Worm (Caenorhabditis elegans): Measurements from ENCODE around the gene D1025.10.
A peak's percentile ranks its signal among the peaks of the same experiment; 100 is the strongest.

The D1025.10 gene

DNA sequence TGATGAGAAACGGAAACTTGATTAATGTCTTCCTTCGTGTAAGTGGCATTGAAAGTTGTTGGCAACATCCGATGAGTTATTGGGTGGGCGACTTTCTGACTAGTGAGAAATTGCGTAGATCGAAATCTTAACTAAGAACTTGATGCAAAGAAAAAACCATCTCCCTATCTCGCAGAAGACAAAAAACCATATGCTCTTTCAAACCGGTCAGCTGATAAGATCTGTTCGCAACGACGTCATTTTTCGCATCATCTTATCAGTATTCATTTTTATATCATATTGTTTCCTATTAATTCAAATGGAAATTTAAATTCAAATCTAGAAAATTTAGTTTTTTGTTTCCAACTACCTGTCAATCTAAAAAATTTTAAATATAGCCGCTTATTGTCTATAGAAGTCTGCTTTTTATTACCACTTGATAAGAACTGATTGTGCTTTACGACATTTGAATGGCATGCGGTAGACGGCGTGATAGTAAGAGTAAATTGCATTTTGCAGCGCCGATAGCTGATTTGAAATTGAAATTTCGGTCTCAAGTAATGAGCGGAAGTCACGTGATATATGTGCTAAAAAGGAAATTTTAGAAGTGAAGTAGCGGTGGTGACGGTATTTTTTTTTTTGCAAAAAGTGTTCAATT is 16.1 kb upstream of the D1025.10 start (continued):
- TF ChIP-seq dpl-1 (GFP tag; optimal IDR thresholded peaks at IDR 0.05) = no peak
- no peak for TF ChIP-seq F16B12.6 (tag; optimal IDR thresholded peaks at IDR 0.05)
- peak; percentile 69 for TF ChIP-seq nhr-71 (tag; optimal IDR thresholded peaks at IDR 0.05)
- TF ChIP-seq ceh-90 (tag; optimal IDR thresholded peaks at IDR 0.05) = no peak
- TF ChIP-seq nhr-28 (tag; optimal IDR thresholded peaks at IDR 0.05) = no peak
- no peak for TF ChIP-seq hlh-4 (tag; optimal IDR thresholded peaks at IDR 0.05)
- TF ChIP-seq unc-62 (GFP tag; optimal IDR thresholded peaks at IDR 0.05) = no peak
- TF ChIP-seq skn-1 (tag; optimal IDR thresholded peaks at IDR 0.05) = no peak
- TF ChIP-seq nhr-20 (tag; optimal IDR thresholded peaks at IDR 0.05) = peak; percentile 72
- TF ChIP-seq ztf-4 (tag; optimal IDR thresholded peaks at IDR 0.05) = no peak
- TF ChIP-seq pqm-1 (tag; optimal IDR thresholded peaks at IDR 0.05) = no peak
- no peak for TF ChIP-seq dsc-1 (tag; optimal IDR thresholded peaks at IDR 0.05)
- TF ChIP-seq Y116A8C.19 (tag; optimal IDR thresholded peaks at IDR 0.05; ENCODE audit: borderline replicate concordance) = no peak
- TF ChIP-seq lin-39 (tag; optimal IDR thresholded peaks at IDR 0.05) = peak; percentile 58
- TF ChIP-seq sptf-1 (tag; optimal IDR thresholded peaks at IDR 0.05) = no peak
- TF ChIP-seq vab-15 (tag; optimal IDR thresholded peaks at IDR 0.05) = no peak
- TF ChIP-seq nhr-77 (tag; optimal IDR thresholded peaks at IDR 0.05) = no peak
- no peak for TF ChIP-seq zag-1 (tag; optimal IDR thresholded peaks at IDR 0.05)
- no peak for TF ChIP-seq isw-1 (GFP tag; IDR thresholded peaks at IDR 0.05)
- no peak for TF ChIP-seq aly-2 (tag; optimal IDR thresholded peaks at IDR 0.05)
- no peak for TF ChIP-seq lin-13 (GFP tag; optimal IDR thresholded peaks at IDR 0.05)
- no peak for TF ChIP-seq unc-98 (GFP tag; IDR thresholded peaks at IDR 0.05)
- TF ChIP-seq nhr-90 (tag; optimal IDR thresholded peaks at IDR 0.05; ENCODE audit: poor library complexity) = peak; percentile 54
- peak; percentile 76 for TF ChIP-seq blmp-1 (tag; optimal IDR thresholded peaks at IDR 0.05)
- TF ChIP-seq nhr-12 (tag; optimal IDR thresholded peaks at IDR 0.05) = no peak
- no peak for TF ChIP-seq ets-5 (GFP tag; IDR thresholded peaks at IDR 0.05)
- no peak for TF ChIP-seq sox-4 (tag; optimal IDR thresholded peaks at IDR 0.05)
- no peak for TF ChIP-seq swsn-7 (tag; optimal IDR thresholded peaks at IDR 0.05)
- no peak for TF ChIP-seq mef-2 (tag; optimal IDR thresholded peaks at IDR 0.05)
- TF ChIP-seq lir-3 (tag; optimal IDR thresholded peaks at IDR 0.05; ENCODE audit: poor library complexity) = no peak
- no peak for TF ChIP-seq efl-1 (optimal IDR thresholded peaks at IDR 0.05)
- TF ChIP-seq efl-1 (GFP tag; optimal IDR thresholded peaks at IDR 0.05 in 1 of 2) = no peak
- TF ChIP-seq egl-13 (tag; optimal IDR thresholded peaks at IDR 0.05) = no peak

DNA sequence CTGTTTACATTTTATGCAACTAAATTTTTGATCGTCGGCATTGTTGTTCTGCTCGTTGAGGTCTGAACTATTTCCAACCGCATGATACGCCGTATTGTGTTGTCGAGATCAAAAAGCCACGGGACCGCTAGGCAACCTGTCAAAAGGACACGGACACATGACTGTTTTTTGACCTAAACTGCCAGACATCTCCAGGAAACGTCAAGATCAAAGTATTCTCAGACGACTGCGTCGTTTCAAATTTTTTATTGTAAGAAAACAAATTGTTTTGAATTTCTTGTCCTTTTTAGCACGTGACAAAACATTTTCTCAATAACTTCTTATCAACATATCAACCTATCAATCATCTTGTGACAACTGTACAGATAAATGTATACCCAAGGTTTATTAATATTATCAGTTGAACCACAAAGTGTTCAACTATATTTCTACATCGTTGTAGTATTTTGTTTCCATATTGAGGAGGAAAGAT is 14.5 kb upstream of the D1025.10 start:
- TF ChIP-seq dsc-1 (tag; optimal IDR thresholded peaks at IDR 0.05) (no peak), nhr-71 (tag; optimal IDR thresholded peaks at IDR 0.05) (peak; percentile 91), unc-30 (tag; optimal IDR thresholded peaks at IDR 0.05) (no peak), pqm-1 (tag; optimal IDR thresholded peaks at IDR 0.05) (peak; percentile 28), ceh-63 (GFP tag; optimal IDR thresholded peaks at IDR 0.05) (peak; percentile 19), elt-3 (tag; optimal IDR thresholded peaks at IDR 0.05) (peak in 5 of 6 experiments; percentile 2 to 93 (median 49)), aha-1 (tag; optimal IDR thresholded peaks at IDR 0.05) (no peak), tlp-1 (tag; optimal IDR thresholded peaks at IDR 0.05) (peak; percentile 80), sptf-1 (tag; optimal IDR thresholded peaks at IDR 0.05) (no peak), nhr-47 (tag; optimal IDR thresholded peaks at IDR 0.05) (peak; percentile 63), lin-14 (GFP tag; optimal IDR thresholded peaks at IDR 0.05) (peak; percentile 76), irx-1 (tag; optimal IDR thresholded peaks at IDR 0.05) (peak; percentile 69), fos-1 (tag; optimal IDR thresholded peaks at IDR 0.05) (peak; percentile 21), blmp-1 (tag; optimal IDR thresholded peaks at IDR 0.05) (peak; percentile 60), nhr-11 (tag; optimal IDR thresholded peaks at IDR 0.05) (no peak), rnt-1 (tag; optimal IDR thresholded peaks at IDR 0.05) (peak; percentile 10), nhr-90 (tag; optimal IDR thresholded peaks at IDR 0.05; ENCODE audit: poor library complexity) (peak; percentile 86), dpl-1 (GFP tag; optimal IDR thresholded peaks at IDR 0.05) (peak in 2 of 3 experiments; percentile 8 to 14), elt-2 (tag; optimal IDR thresholded peaks at IDR 0.05) (peak; percentile 96), fkh-4 (tag; optimal IDR thresholded peaks at IDR 0.05; ENCODE audit: borderline replicate concordance) (no peak), nhr-12 (tag; optimal IDR thresholded peaks at IDR 0.05) (no peak), egl-27 (tag; optimal IDR thresholded peaks at IDR 0.05) (no peak), xbp-1 (tag; optimal IDR thresholded peaks at IDR 0.05) (no peak), grh-1 (GFP tag; IDR thresholded peaks at IDR 0.05) (peak; percentile 71), pag-3 (tag; optimal IDR thresholded peaks at IDR 0.05; ENCODE audit: borderline replicate concordance, insufficient read depth) (no peak), jun-1 (tag; optimal IDR thresholded peaks at IDR 0.05) (peak; percentile 28), Y116A8C.19 (tag; optimal IDR thresholded peaks at IDR 0.05; ENCODE audit: borderline replicate concordance) (no peak)
